Worm (Caenorhabditis elegans) whole organism, L1 larva: ENCODE measurements around the gene srr-2.

ENCODE experiments used
- ama-1 ChIP-seq: fragments of 150-350 bp; optimal IDR thresholded peaks from 2 replicates; lab custom pipeline; 2014
- elt-2 ChIP-seq: sonication (generic microtip); optimal IDR thresholded peaks from 2 replicates; lab custom pipeline; 2016; ENCODE audit warnings: missing genetic modification characterization, mild to moderate bottlenecking, inconsistent platforms, missing compliant biosample characterization, missing genetic modification reagents
- pqm-1 ChIP-seq: sonication (generic microtip); optimal IDR thresholded peaks from 3 replicates; lab custom pipeline; 2017; ENCODE audit warnings: missing biosample characterization, missing genetic modification characterization

DNA sequence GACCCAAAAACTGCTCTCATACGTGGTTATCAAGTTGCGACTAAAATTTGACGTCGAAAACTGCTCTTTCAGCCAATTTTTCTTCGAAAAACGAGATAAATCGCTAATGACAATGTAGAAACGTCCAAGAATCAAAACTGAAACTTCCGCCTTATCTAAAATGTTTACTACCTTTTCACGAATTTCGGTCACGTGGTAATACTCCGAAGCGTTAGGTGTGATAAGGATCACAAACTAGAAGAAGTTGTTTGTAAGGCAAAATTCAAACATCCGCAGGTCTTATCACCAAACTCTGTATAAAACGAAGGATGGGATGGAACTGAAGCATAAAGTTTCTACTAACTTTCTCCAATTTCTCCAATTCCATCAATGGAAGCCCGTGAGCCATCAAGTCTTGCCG, 13.4 kb upstream of the srr-2 start, which contains the start of gene sqst-3:
- no peak for TF ChIP-seq pqm-1 (tag; lab: Kevin White, UChicago)
- no peak for TF ChIP-seq ama-1 (lab: Kevin White, UChicago)
- TF ChIP-seq elt-2: peak; percentile 89
